Worm (Caenorhabditis elegans) whole organism, L1 larva: ENCODE results near the gene Y42G9A.3.
A peak's percentile ranks its signal among the peaks of the same experiment; 100 is the strongest.

Experiments
- C16A3.4 ChIP-seq: fragments of 150-350 bp; optimal IDR thresholded peaks from 2 replicates; lab custom pipeline; 2014; ENCODE audit warnings: missing biosample characterization, missing genetic modification characterization
- C34B4.2 ChIP-seq: sonication (generic microtip); optimal IDR thresholded peaks from 2 replicates; lab custom pipeline; 2017; ENCODE audit warnings: mild to moderate bottlenecking, missing genetic modification characterization, missing compliant biosample characterization
- F16B12.6 ChIP-seq: fragments of 150-350 bp; optimal IDR thresholded peaks from 2 replicates; lab custom pipeline; 2014; ENCODE audit warnings: missing biosample characterization, missing genetic modification characterization
- Y116A8C.19 ChIP-seq: sonication (generic microtip); optimal IDR thresholded peaks from 2 replicates; lab custom pipeline; 2016; ENCODE audit warnings: missing compliant biosample characterization, missing genetic modification characterization, borderline replicate concordance
- aha-1 ChIP-seq: fragments of 150-350 bp; optimal IDR thresholded peaks from 2 replicates; lab custom pipeline; 2014; ENCODE audit warnings: missing biosample characterization, missing genetic modification characterization
- alr-1 ChIP-seq: fragments of 200-800 bp; sonication (Bioruptor generic); optimal IDR thresholded peaks from 2 replicates; lab custom pipeline; 2018; ENCODE audit warnings: borderline replicate concordance, mild to moderate bottlenecking, missing genetic modification characterization, missing compliant biosample characterization
- aly-2 ChIP-seq: fragments of 150-350 bp; optimal IDR thresholded peaks from 2 replicates; lab custom pipeline; 2014; ENCODE audit warnings: missing biosample characterization, missing genetic modification characterization
- ama-1 ChIP-seq: fragments of 150-350 bp; optimal IDR thresholded peaks from 2 replicates; lab custom pipeline; 2014
- ceh-82 ChIP-seq, 3 experiments: fragments of 150-350 bp in 1 of 3; sonication (generic microtip) in 2 of 3; optimal IDR thresholded peaks; 2 replicates each; lab custom pipeline; 2014 to 2017; ENCODE audit warnings: missing biosample characterization in 3 of 3, missing genetic modification characterization in 3 of 3
- ceh-88 ChIP-seq: fragments of 200-800 bp; sonication (Bioruptor generic); IDR thresholded peaks from 2 replicates; pipeline ENCODE4 v1.3.6; 2022; ENCODE audit warnings: missing genetic modification characterization, missing compliant biosample characterization
- ceh-90 ChIP-seq: sonication (generic microtip); optimal IDR thresholded peaks from 2 replicates; lab custom pipeline; 2016; ENCODE audit warnings: missing genetic modification characterization, missing compliant biosample characterization
- dpl-1 ChIP-seq, 3 experiments: fragments of 150-350 bp in 2 of 3; sonication (generic microtip) in 1 of 3; optimal IDR thresholded peaks; 2 replicates each; lab custom pipeline; 2014 to 2017; ENCODE audit warnings: missing biosample characterization in 3 of 3, missing genetic modification characterization in 3 of 3, missing genetic modification reagents in 3 of 3
- dsc-1 ChIP-seq: sonication (generic microtip); optimal IDR thresholded peaks from 2 replicates; lab custom pipeline; 2016; ENCODE audit warnings: mild to moderate bottlenecking, missing genetic modification characterization, missing compliant biosample characterization
- efl-3 ChIP-seq: fragments of 200-800 bp; sonication (Bioruptor generic); optimal IDR thresholded peaks from 2 replicates; lab custom pipeline; 2018; ENCODE audit warnings: mild to moderate bottlenecking, missing genetic modification characterization, missing compliant biosample characterization
- egl-13 ChIP-seq: sonication (generic microtip); optimal IDR thresholded peaks from 2 replicates; lab custom pipeline; 2016; ENCODE audit warnings: missing genotype, missing genetic modification reagents, missing genetic modification characterization, missing compliant biosample characterization
- egl-27 ChIP-seq, 2 experiments: fragments of 150-350 bp in 1 of 2; sonication (generic microtip); optimal IDR thresholded peaks; 3 replicates each; lab custom pipeline; 2017 to 2018; ENCODE audit warnings: missing biosample characterization in 2 of 2, missing genetic modification characterization in 2 of 2, missing genetic modification reagents in 2 of 2
- elt-2 ChIP-seq: sonication (generic microtip); optimal IDR thresholded peaks from 2 replicates; lab custom pipeline; 2016; ENCODE audit warnings: missing genetic modification characterization, mild to moderate bottlenecking, inconsistent platforms, missing compliant biosample characterization, missing genetic modification reagents
- ets-5 ChIP-seq: fragments of 200-800 bp; sonication (Bioruptor generic); IDR thresholded peaks from 2 replicates; pipeline ENCODE4 v1.3.6; 2022; ENCODE audit warnings: missing genetic modification characterization, missing compliant biosample characterization
- fkh-4 ChIP-seq: sonication (generic microtip); optimal IDR thresholded peaks from 2 replicates; lab custom pipeline; 2016; ENCODE audit warnings: missing compliant biosample characterization, missing genetic modification characterization, borderline replicate concordance
- fkh-8 ChIP-seq: sonication (generic microtip); optimal IDR thresholded peaks from 2 replicates; lab custom pipeline; 2016; ENCODE audit warnings: mild to moderate bottlenecking, missing genetic modification characterization, missing compliant biosample characterization
- fos-1 ChIP-seq: fragments of 150-350 bp; optimal IDR thresholded peaks from 2 replicates; lab custom pipeline; 2014; ENCODE audit warnings: missing biosample characterization, missing genetic modification characterization
- hlh-17 ChIP-seq: fragments of 200-800 bp; sonication (Bioruptor generic); optimal IDR thresholded peaks from 2 replicates; lab custom pipeline; 2018; ENCODE audit warnings: missing genetic modification characterization, mild to moderate bottlenecking, missing compliant biosample characterization, moderate library complexity, borderline replicate concordance
- hlh-4 ChIP-seq: sonication (generic microtip); optimal IDR thresholded peaks from 2 replicates; lab custom pipeline; 2016; ENCODE audit warnings: mild to moderate bottlenecking, missing genetic modification characterization, missing compliant biosample characterization
- hpl-2 ChIP-seq: fragments of 150-350 bp; optimal IDR thresholded peaks from 2 replicates; lab custom pipeline; 2014; ENCODE audit warnings: missing biosample characterization, missing genetic modification reagents, missing genetic modification characterization
- irx-1 ChIP-seq: sonication (generic microtip); optimal IDR thresholded peaks from 2 replicates; lab custom pipeline; 2016; ENCODE audit warnings: missing genetic modification characterization, missing compliant biosample characterization
- lin-13 ChIP-seq: fragments of 150-350 bp; optimal IDR thresholded peaks from 2 replicates; lab custom pipeline; 2014; ENCODE audit warnings: missing biosample characterization, missing genetic modification reagents, missing genetic modification characterization
- lin-15B ChIP-seq: fragments of 150-350 bp; sonication (generic microtip); optimal IDR thresholded peaks from 3 replicates; lab custom pipeline; 2014; ENCODE audit warnings: missing biosample characterization, missing genetic modification characterization
- lin-39 ChIP-seq: fragments of 150-350 bp; optimal IDR thresholded peaks from 2 replicates; lab custom pipeline; 2014; ENCODE audit warnings: missing biosample characterization, missing genetic modification reagents, missing genetic modification characterization
- lir-3 ChIP-seq: sonication (generic microtip); optimal IDR thresholded peaks from 2 replicates; lab custom pipeline; 2016; ENCODE audit warnings: mild to moderate bottlenecking, missing genetic modification characterization, moderate library complexity, missing compliant biosample characterization; ENCODE audit not compliant: poor library complexity
- nhr-12 ChIP-seq: sonication (generic microtip); optimal IDR thresholded peaks from 2 replicates; lab custom pipeline; 2017; ENCODE audit warnings: missing biosample characterization, missing genetic modification characterization
- nhr-237 ChIP-seq: fragments of 150-350 bp; optimal IDR thresholded peaks from 2 replicates; lab custom pipeline; 2014; ENCODE audit warnings: missing biosample characterization, missing genetic modification characterization
- nhr-28 ChIP-seq: fragments of 150-350 bp; optimal IDR thresholded peaks from 2 replicates; lab custom pipeline; 2014; ENCODE audit warnings: missing biosample characterization, missing genetic modification characterization
- nhr-47 ChIP-seq: sonication (generic microtip); optimal IDR thresholded peaks from 2 replicates; lab custom pipeline; 2016; ENCODE audit warnings: mild to moderate bottlenecking, missing genetic modification characterization, moderate library complexity, missing compliant biosample characterization
- nhr-71 ChIP-seq: sonication (generic microtip); optimal IDR thresholded peaks from 2 replicates; lab custom pipeline; 2016; ENCODE audit warnings: mild to moderate bottlenecking, missing genetic modification characterization, moderate library complexity, missing compliant biosample characterization
- nhr-84 ChIP-seq: sonication (generic microtip); optimal IDR thresholded peaks from 2 replicates; lab custom pipeline; 2017; ENCODE audit warnings: missing biosample characterization, missing genetic modification characterization
- nhr-85 ChIP-seq: sonication (generic microtip); peaks from one replicate; lab custom pipeline; 2016; ENCODE audit warnings: missing genetic modification characterization, inconsistent platforms, missing compliant biosample characterization
- nhr-90 ChIP-seq: sonication (generic microtip); optimal IDR thresholded peaks from 2 replicates; lab custom pipeline; 2016; ENCODE audit warnings: mild to moderate bottlenecking, missing genetic modification characterization, missing compliant biosample characterization; ENCODE audit not compliant: poor library complexity
- pag-3 ChIP-seq: sonication (generic microtip); optimal IDR thresholded peaks from 2 replicates; lab custom pipeline; 2017; ENCODE audit warnings: missing genetic modification characterization, mild to moderate bottlenecking, missing compliant biosample characterization, antibody characterized with exemption, borderline replicate concordance; ENCODE audit not compliant: insufficient read depth
- pqm-1 ChIP-seq: sonication (generic microtip); optimal IDR thresholded peaks from 3 replicates; lab custom pipeline; 2017; ENCODE audit warnings: missing biosample characterization, missing genetic modification characterization
- snpc-4 ChIP-seq: fragments of 150-350 bp; optimal IDR thresholded peaks from 2 replicates; lab custom pipeline; 2014; ENCODE audit warnings: missing biosample characterization, missing genetic modification characterization
- snu-23 ChIP-seq: sonication (generic microtip); optimal IDR thresholded peaks from 2 replicates; lab custom pipeline; 2016; ENCODE audit warnings: missing genetic modification characterization, missing compliant biosample characterization
- sox-4 ChIP-seq: sonication (generic microtip); optimal IDR thresholded peaks from 2 replicates; lab custom pipeline; 2016; ENCODE audit warnings: missing genetic modification characterization, missing compliant biosample characterization
- sptf-1 ChIP-seq: fragments of 150-350 bp; optimal IDR thresholded peaks from 2 replicates; lab custom pipeline; 2014; ENCODE audit warnings: missing biosample characterization, missing genetic modification characterization
- sup-37 ChIP-seq: fragments of 200-800 bp; sonication (Bioruptor generic); optimal IDR thresholded peaks from 2 replicates; lab custom pipeline; 2018; ENCODE audit warnings: mild to moderate bottlenecking, missing genetic modification characterization, missing compliant biosample characterization
- tbx-2 ChIP-seq: sonication (generic microtip); optimal IDR thresholded peaks from 2 replicates; lab custom pipeline; 2016; ENCODE audit warnings: missing genetic modification characterization, missing compliant biosample characterization
- unc-130 ChIP-seq: fragments of 150-350 bp; optimal IDR thresholded peaks from 2 replicates; lab custom pipeline; 2017; ENCODE audit warnings: missing biosample characterization, missing genetic modification characterization, inconsistent platforms
- unc-30 ChIP-seq: sonication (generic microtip); optimal IDR thresholded peaks from 2 replicates; lab custom pipeline; 2017; ENCODE audit warnings: missing biosample characterization, missing genetic modification characterization
- unc-98 ChIP-seq: fragments of 200-800 bp; sonication (Bioruptor generic); IDR thresholded peaks from 2 replicates; pipeline ENCODE4 v1.3.6; 2022; ENCODE audit warnings: missing genetic modification characterization, missing compliant biosample characterization
- vab-15 ChIP-seq: sonication (generic microtip); optimal IDR thresholded peaks from 2 replicates; lab custom pipeline; 2017; ENCODE audit warnings: missing genotype, mild to moderate bottlenecking, missing genetic modification characterization, missing compliant biosample characterization
- xbp-1 ChIP-seq: sonication (generic microtip); optimal IDR thresholded peaks from 2 replicates; lab custom pipeline; 2016; ENCODE audit warnings: missing genetic modification characterization, missing compliant biosample characterization
- zag-1 ChIP-seq: fragments of 150-350 bp; optimal IDR thresholded peaks from 2 replicates; lab custom pipeline; 2014; ENCODE audit warnings: missing biosample characterization, missing genetic modification characterization
- zip-4 ChIP-seq: fragments of 200-800 bp; sonication (Bioruptor generic); optimal IDR thresholded peaks from 2 replicates; lab custom pipeline; 2018; ENCODE audit warnings: mild to moderate bottlenecking, missing genetic modification characterization, moderate library complexity, missing compliant biosample characterization
- ztf-11 ChIP-seq, 2 experiments: sonication (generic microtip); optimal IDR thresholded peaks; 2 replicates each; lab custom pipeline; 2016 to 2017; ENCODE audit warnings: missing genetic modification characterization in 2 of 2, missing biosample characterization in 1 of 2, missing compliant biosample characterization in 1 of 2
- ztf-4 ChIP-seq: fragments of 150-350 bp; optimal IDR thresholded peaks from 2 replicates; lab custom pipeline; 2014; ENCODE audit warnings: missing biosample characterization, missing genetic modification characterization

Gene Y42G9A.3

DNA sequence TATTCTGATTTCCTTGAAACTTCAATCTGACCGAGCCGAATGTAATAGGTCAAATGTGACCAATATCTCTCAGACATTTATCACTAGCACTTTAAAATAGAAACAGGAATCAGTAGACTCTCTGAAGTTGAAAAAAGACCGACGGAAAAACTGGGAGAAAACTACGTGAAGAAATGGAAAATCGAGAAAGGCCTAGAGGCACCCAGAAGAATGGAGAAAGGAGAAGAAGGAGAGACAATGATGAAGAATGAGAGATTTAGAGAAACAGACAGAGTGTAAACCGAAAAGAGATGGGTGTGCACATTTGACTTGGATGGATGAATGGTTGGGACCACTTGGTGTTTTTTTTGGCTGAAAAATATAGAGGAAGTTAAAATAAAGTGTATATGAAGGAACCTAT, 24.0 kb downstream of the Y42G9A.3 start:
- TF ChIP-seq snu-23 (GFP tag; lab: Kevin White, UChicago) (peak; percentile 76), aha-1 (tag; lab: Kevin White, UChicago) (no peak), pag-3 (no peak), xbp-1 (tag; lab: Kevin White, UChicago) (peak; percentile 3), hpl-2 (GFP tag; lab: Kevin White, UChicago) (no peak), ceh-88 (GFP tag; lab: Robert Waterston, UW) (no peak), ama-1 (lab: Kevin White, UChicago) (no peak), unc-130 (tag; lab: Kevin White, UChicago) (no peak), dpl-1 (GFP tag; optimal IDR thresholded peaks at IDR 0.05; lab: Kevin White, UChicago) (peak in 1 of 3 experiments; percentile 26), ceh-82 (tag; optimal IDR thresholded peaks at IDR 0.05; lab: Kevin White, UChicago) (peak in 2 of 3 experiments; percentile 5 to 67), egl-13 (tag; lab: Kevin White, UChicago) (no peak), lin-39 (tag; lab: Kevin White, UChicago) (no peak), sptf-1 (tag; lab: Kevin White, UChicago) (no peak), ets-5 (no peak), F16B12.6 (tag; lab: Kevin White, UChicago) (no peak), pqm-1 (tag; lab: Kevin White, UChicago) (no peak), nhr-237 (tag; lab: Kevin White, UChicago) (no peak), egl-27 (tag; optimal IDR thresholded peaks at IDR 0.05; lab: Kevin White, UChicago) (no peak), hlh-17 (GFP tag; lab: Kevin White, UChicago) (no peak), nhr-12 (tag; lab: Kevin White, UChicago) (no peak), fos-1 (peak; percentile 25), lin-13 (GFP tag; lab: Kevin White, UChicago) (no peak), sox-4 (tag; lab: Kevin White, UChicago) (no peak), C34B4.2 (tag; lab: Kevin White, UChicago) (no peak), efl-3 (GFP tag; lab: Kevin White, UChicago) (no peak), C16A3.4 (tag; lab: Kevin White, UChicago) (no peak), lin-15B (tag; lab: Kevin White, UChicago) (no peak), nhr-28 (tag; lab: Kevin White, UChicago) (no peak), ceh-90 (tag; lab: Kevin White, UChicago) (no peak), irx-1 (tag; lab: Kevin White, UChicago) (no peak), zip-4 (GFP tag; lab: Kevin White, UChicago) (no peak), aly-2 (tag; lab: Kevin White, UChicago) (peak; percentile 2), lir-3 (tag; lab: Kevin White, UChicago) (no peak), fkh-4 (tag; lab: Kevin White, UChicago) (no peak), alr-1 (tag; lab: Kevin White, UChicago) (no peak), Y116A8C.19 (tag; lab: Kevin White, UChicago) (no peak), snpc-4 (tag; lab: Kevin White, UChicago) (no peak), dsc-1 (tag; lab: Kevin White, UChicago) (peak; percentile 10), fkh-8 (no peak), elt-2 (tag; lab: Kevin White, UChicago) (no peak), tbx-2 (no peak), nhr-90 (tag; lab: Kevin White, UChicago) (no peak), ztf-4 (tag; lab: Kevin White, UChicago) (no peak), nhr-71 (peak; percentile 72), unc-98 (no peak), nhr-84 (tag; lab: Kevin White, UChicago) (no peak), unc-30 (tag; lab: Kevin White, UChicago) (no peak), vab-15 (tag; lab: Kevin White, UChicago) (no peak), nhr-47 (tag; lab: Kevin White, UChicago) (no peak), zag-1 (tag; lab: Kevin White, UChicago) (no peak), sup-37 (GFP tag; lab: Kevin White, UChicago) (no peak), ztf-11 (tag; optimal IDR thresholded peaks at IDR 0.05; lab: Kevin White, UChicago) (no peak), hlh-4 (tag; lab: Kevin White, UChicago) (no peak), nhr-85 (tag; lab: Kevin White, UChicago) (peak; percentile 67)
